Fruit fly (Drosophila melanogaster) whole organism, embryonic: ENCODE results near the gene ldbr.

Source experiments
- Atf-2 ChIP-seq: fragments of 200-800 bp; sonication (Bioruptor generic); optimal IDR thresholded peaks from 2 replicates; lab custom pipeline; 2016; ENCODE audit warnings: missing biosample characterization, missing genetic modification characterization
- CG10431 ChIP-seq: fragments of 200-800 bp; sonication (Bioruptor generic); optimal IDR thresholded peaks from 3 replicates; lab custom pipeline; 2018; ENCODE audit warnings: missing biosample characterization, mild to moderate bottlenecking, missing genetic modification characterization
- CG11560 ChIP-seq: fragments of 200-800 bp; sonication (Bioruptor generic); IDR thresholded peaks from 3 replicates; pipeline ENCODE4 v1.3.6; 2022; ENCODE audit warnings: missing biosample characterization, missing genetic modification characterization
- CG14441 ChIP-seq: fragments of 200-800 bp; sonication (Bioruptor generic); IDR thresholded peaks from 2 replicates; pipeline ENCODE4 v1.3.6; 2022; ENCODE audit warnings: missing biosample characterization, missing genetic modification characterization
- CG14965 ChIP-seq: fragments of 200-800 bp; sonication (Bioruptor generic); optimal IDR thresholded peaks from 2 replicates; lab custom pipeline; 2016; ENCODE audit warnings: missing biosample characterization, missing genetic modification characterization, borderline replicate concordance
- CG16863 ChIP-seq: fragments of 200-800 bp; sonication (Bioruptor generic); optimal IDR thresholded peaks from 3 replicates; lab custom pipeline; 2016; ENCODE audit warnings: missing biosample characterization, missing genetic modification characterization
- CG17328 ChIP-seq: fragments of 200-800 bp; sonication (Bioruptor generic); IDR thresholded peaks from 2 replicates; pipeline ENCODE4 v1.3.6; 2022; ENCODE audit warnings: missing biosample characterization, missing genetic modification characterization
- CG18619 ChIP-seq: fragments of 200-800 bp; sonication (Bioruptor generic); optimal IDR thresholded peaks from 3 replicates; lab custom pipeline; 2017; ENCODE audit warnings: missing biosample characterization, mild to moderate bottlenecking, missing genetic modification characterization
- CG31224 ChIP-seq: fragments of 200-800 bp; sonication (Bioruptor generic); IDR thresholded peaks from 2 replicates; pipeline ENCODE4 v1.3.6; 2022; ENCODE audit warnings: missing biosample characterization, missing genetic modification characterization
- CG31441 ChIP-seq: fragments of 200-800 bp; sonication (Bioruptor generic); IDR thresholded peaks from 2 replicates; pipeline ENCODE4 v1.3.6; 2022; ENCODE audit warnings: missing biosample characterization, missing genetic modification characterization
- CG32772 ChIP-seq: fragments of 200-800 bp; sonication (Bioruptor generic); IDR thresholded peaks from 2 replicates; pipeline ENCODE4 v1.3.6; 2022; ENCODE audit warnings: missing biosample characterization, missing genetic modification characterization
- CG34422 ChIP-seq: fragments of 200-800 bp; sonication (Bioruptor generic); IDR thresholded peaks from 3 replicates; pipeline ENCODE4 v1.3.6; 2022; ENCODE audit warnings: missing biosample characterization, missing genetic modification characterization
- CG3838 ChIP-seq: fragments of 200-800 bp; sonication (Bioruptor generic); optimal IDR thresholded peaks from 3 replicates; lab custom pipeline; 2016; ENCODE audit warnings: missing biosample characterization, missing genetic modification characterization
- CG3995 ChIP-seq: fragments of 200-800 bp; sonication (Bioruptor generic); optimal IDR thresholded peaks from 3 replicates; lab custom pipeline; 2016; ENCODE audit warnings: missing biosample characterization, missing genetic modification characterization
- CG4282 ChIP-seq: fragments of 200-800 bp; sonication (Bioruptor generic); optimal IDR thresholded peaks from 2 replicates; lab custom pipeline; 2016; ENCODE audit warnings: missing biosample characterization, missing genetic modification characterization
- CG4854 ChIP-seq: fragments of 200-800 bp; sonication (Bioruptor generic); optimal IDR thresholded peaks from 2 replicates; lab custom pipeline; 2016; ENCODE audit warnings: missing biosample characterization, missing genetic modification characterization, inconsistent platforms
- CG5245 ChIP-seq: fragments of 200-800 bp; sonication (Bioruptor generic); optimal IDR thresholded peaks from 3 replicates; lab custom pipeline; 2016; ENCODE audit warnings: missing biosample characterization, missing genetic modification characterization
- CG6654 ChIP-seq: fragments of 200-800 bp; sonication (Bioruptor generic); optimal IDR thresholded peaks from 2 replicates; lab custom pipeline; 2017; ENCODE audit warnings: missing biosample characterization, mild to moderate bottlenecking, missing genetic modification characterization
- CG7357 ChIP-seq: fragments of 200-800 bp; sonication (Bioruptor generic); IDR thresholded peaks from 3 replicates; pipeline ENCODE4 v1.3.6; 2022; ENCODE audit warnings: missing biosample characterization, missing genetic modification characterization
- CG7372 ChIP-seq: fragments of 200-800 bp; sonication (Bioruptor generic); IDR thresholded peaks from 2 replicates; pipeline ENCODE4 v1.3.6; 2022; ENCODE audit warnings: missing biosample characterization, missing genetic modification characterization
- CTCF ChIP-seq: fragments of 200-800 bp; sonication (Bioruptor generic); optimal IDR thresholded peaks from 2 replicates; lab custom pipeline; 2017; ENCODE audit warnings: missing biosample characterization, mild to moderate bottlenecking, missing genetic modification characterization, moderate library complexity
- Dad ChIP-seq: fragments of 200-800 bp; sonication (Bioruptor generic); optimal IDR thresholded peaks from 3 replicates; lab custom pipeline; 2016; ENCODE audit warnings: missing biosample characterization, missing genetic modification characterization
- Deaf1 ChIP-seq: fragments of 200-800 bp; optimal IDR thresholded peaks from 3 replicates; lab custom pipeline; 2019; ENCODE audit warnings: missing biosample characterization, mild to moderate bottlenecking, missing genetic modification characterization, moderate library complexity
- Dek ChIP-seq: fragments of 200-800 bp; sonication (Bioruptor generic); optimal IDR thresholded peaks from 3 replicates; lab custom pipeline; 2019; ENCODE audit warnings: missing biosample characterization, mild to moderate bottlenecking, missing genetic modification characterization, moderate library complexity
- Dip2 ChIP-seq: fragments of 200-800 bp; sonication (Bioruptor generic); IDR thresholded peaks from 2 replicates; pipeline ENCODE4 v1.3.6; 2022; ENCODE audit warnings: missing biosample characterization, missing genetic modification characterization
- E2f1 ChIP-seq: fragments of 200-800 bp; sonication (Bioruptor generic); IDR thresholded peaks from 2 replicates; pipeline ENCODE4 v1.3.6; 2022; ENCODE audit warnings: missing biosample characterization, missing genetic modification characterization
- Ets65A ChIP-seq: fragments of 200-800 bp; sonication (Bioruptor generic); peaks from one replicate; lab custom pipeline; 2016; ENCODE audit warnings: missing biosample characterization, missing genetic modification characterization
- HHEX ChIP-seq: fragments of 200-800 bp; sonication (Bioruptor generic); optimal IDR thresholded peaks from 3 replicates; lab custom pipeline; 2017; ENCODE audit warnings: missing biosample characterization, mild to moderate bottlenecking, missing genetic modification characterization, missing genetic modification reagents
- Hand ChIP-seq: fragments of 200-800 bp; sonication (Bioruptor generic); optimal IDR thresholded peaks from 2 replicates; lab custom pipeline; 2017; ENCODE audit warnings: mild to moderate bottlenecking, missing biosample characterization, missing genetic modification reagents, missing genetic modification characterization
- Hr51 ChIP-seq, 2 experiments: fragments of 200-800 bp; sonication (Bioruptor generic); optimal IDR thresholded peaks; 2 replicates in 1 of 2; 3 replicates in 1 of 2; lab custom pipeline; 2016 to 2018; ENCODE audit warnings: missing biosample characterization in 2 of 2, missing genetic modification characterization in 2 of 2, mild to moderate bottlenecking in 1 of 2, moderate library complexity in 1 of 2
- Hsf ChIP-seq: fragments of 200-800 bp; sonication (Bioruptor generic); optimal IDR thresholded peaks from 3 replicates; lab custom pipeline; 2016; ENCODE audit warnings: missing biosample characterization, missing genetic modification characterization
- Lpt ChIP-seq: fragments of >200 bp; optimal IDR thresholded peaks from 2 replicates; lab custom pipeline; 2018; ENCODE audit warnings: missing biosample characterization, missing genetic modification characterization
- Med ChIP-seq: fragments of 200-800 bp; sonication (Bioruptor generic); peaks from one replicate; lab custom pipeline; 2016; ENCODE audit warnings: missing biosample characterization, missing genetic modification characterization, mild to moderate bottlenecking, inconsistent platforms, moderate library complexity
- Meics ChIP-seq: fragments of 200-800 bp; sonication (Bioruptor generic); optimal IDR thresholded peaks from 2 replicates; lab custom pipeline; 2017; ENCODE audit warnings: missing biosample characterization, mild to moderate bottlenecking, missing genetic modification characterization
- Ravus ChIP-seq: fragments of 200-800 bp; sonication (Bioruptor generic); IDR thresholded peaks from 2 replicates; pipeline ENCODE4 v1.3.6; 2022; ENCODE audit warnings: missing biosample characterization, missing genetic modification characterization
- Rx ChIP-seq: fragments of 200-800 bp; sonication (Bioruptor generic); IDR thresholded peaks from 2 replicates; pipeline ENCODE4 v1.3.6; 2022; ENCODE audit warnings: missing biosample characterization, missing genetic modification characterization
- Spps ChIP-seq: fragments of 200-800 bp; sonication (Bioruptor generic); optimal IDR thresholded peaks from 2 replicates; lab custom pipeline; 2018; ENCODE audit warnings: missing biosample characterization, mild to moderate bottlenecking, missing genetic modification characterization
- btn ChIP-seq: fragments of 200-800 bp; sonication (Bioruptor generic); optimal IDR thresholded peaks from 2 replicates; lab custom pipeline; 2016; ENCODE audit warnings: missing biosample characterization, missing genetic modification characterization
- chn ChIP-seq: fragments of 200-800 bp; sonication (Bioruptor generic); optimal IDR thresholded peaks from 2 replicates; lab custom pipeline; 2016; ENCODE audit warnings: missing biosample characterization, missing genetic modification characterization
- crol ChIP-seq: fragments of 200-800 bp; sonication (Bioruptor generic); IDR thresholded peaks from 2 replicates; pipeline ENCODE4 v1.3.6; 2022; ENCODE audit warnings: missing biosample characterization, missing genetic modification characterization
- cwo ChIP-seq: fragments of 200-800 bp; sonication (Bioruptor generic); optimal IDR thresholded peaks from 3 replicates; lab custom pipeline; 2017; ENCODE audit warnings: missing biosample characterization, missing genetic modification characterization, mild to moderate bottlenecking, moderate library complexity, missing genetic modification reagents
- dpn ChIP-seq, 2 experiments: fragments of 200-800 bp; sonication (Bioruptor generic); optimal IDR thresholded peaks; 3 replicates each; lab custom pipeline; 2016; ENCODE audit warnings: missing biosample characterization in 2 of 2, missing genetic modification characterization in 2 of 2
- fu2 ChIP-seq: fragments of 200-800 bp; sonication (Bioruptor generic); optimal IDR thresholded peaks from 2 replicates; lab custom pipeline; 2016; ENCODE audit warnings: missing biosample characterization, missing genetic modification characterization
- hth ChIP-seq: fragments of >200 bp; optimal IDR thresholded peaks from 2 replicates; lab custom pipeline; 2017; ENCODE audit warnings: inconsistent platforms
- inv ChIP-seq: fragments of 200-800 bp; sonication (Bioruptor generic); IDR thresholded peaks from 2 replicates; pipeline ENCODE4 v1.3.6; 2022; ENCODE audit warnings: missing biosample characterization, missing genetic modification characterization; ENCODE audit not compliant: partially characterized antibody
- mld ChIP-seq: fragments of 200-800 bp; sonication (Bioruptor generic); IDR thresholded peaks from 3 replicates; pipeline ENCODE4 v1.3.6; 2022; ENCODE audit warnings: missing biosample characterization, missing genetic modification characterization; ENCODE audit not compliant: partially characterized antibody
- odd ChIP-seq: fragments of 200-800 bp; sonication (Bioruptor generic); optimal IDR thresholded peaks from 2 replicates; lab custom pipeline; 2017; ENCODE audit warnings: missing biosample characterization, mild to moderate bottlenecking, missing genetic modification characterization
- onecut ChIP-seq: fragments of 200-800 bp; sonication (Bioruptor generic); IDR thresholded peaks from 2 replicates; pipeline ENCODE4 v1.3.6; 2022; ENCODE audit warnings: missing biosample characterization, missing genetic modification characterization
- sob ChIP-seq: fragments of 200-800 bp; sonication (Bioruptor generic); IDR thresholded peaks from 2 replicates; pipeline ENCODE4 v1.3.6; 2022; ENCODE audit warnings: missing biosample characterization, missing genetic modification characterization
- sqz ChIP-seq: fragments of 200-800 bp; sonication (Bioruptor generic); optimal IDR thresholded peaks from 3 replicates; lab custom pipeline; 2018; ENCODE audit warnings: missing biosample characterization, mild to moderate bottlenecking, missing genetic modification characterization
- vfl ChIP-seq: fragments of 200-800 bp; sonication (Bioruptor generic); optimal IDR thresholded peaks from 2 replicates; lab custom pipeline; 2016; ENCODE audit warnings: missing biosample characterization, missing genetic modification characterization
- wdn ChIP-seq: fragments of 200-800 bp; sonication (Bioruptor generic); IDR thresholded peaks from 2 replicates; pipeline ENCODE4 v1.3.6; 2022; ENCODE audit warnings: missing biosample characterization, missing genetic modification characterization

The ldbr gene

DNA sequence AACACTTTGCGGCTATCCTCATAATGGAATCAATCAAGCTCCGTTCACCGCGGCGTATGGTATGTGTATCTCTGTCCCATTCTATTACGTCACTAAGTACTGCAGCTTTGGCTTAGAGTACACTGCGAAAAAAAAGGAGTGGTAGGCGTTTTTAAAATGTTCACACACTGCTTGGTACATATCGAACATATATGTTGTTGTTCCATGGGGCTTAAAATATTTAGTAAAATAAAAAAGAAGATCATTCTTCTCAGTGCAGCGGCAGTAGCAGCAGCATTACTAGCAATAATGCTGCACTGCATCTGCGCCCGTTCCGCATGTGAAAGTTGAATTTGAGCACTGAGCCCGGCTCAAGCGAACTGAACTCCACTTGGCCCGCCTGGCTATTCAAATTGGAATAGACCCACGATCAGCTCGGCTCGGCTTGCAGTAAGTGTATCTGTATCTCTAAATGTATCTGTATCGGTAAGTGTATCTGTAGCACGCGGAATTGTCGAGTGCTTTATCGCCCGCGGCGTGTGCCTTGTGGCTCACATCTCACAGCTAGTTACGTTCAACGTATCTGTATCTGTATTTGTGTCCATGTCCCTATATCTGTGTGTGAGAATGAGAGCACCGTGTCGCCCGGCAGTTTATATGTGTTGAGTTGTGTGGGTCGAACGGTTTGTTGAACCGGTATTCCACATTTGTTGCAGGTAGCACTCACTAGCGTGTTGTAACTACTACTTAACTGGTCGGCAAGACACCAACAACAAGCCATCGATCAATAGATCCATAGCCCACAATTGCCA is 31.8 kb downstream of the ldbr start (continued):
- TF ChIP-seq CG34422 (peak; percentile 70; the same call in 2 of the 3 replicates), CG3838 (GFP tag; lab: Kevin White, UChicago) (no peak), CG4282 (GFP tag; lab: Kevin White, UChicago) (no peak), Hand (no peak), CG14965 (GFP tag; lab: Kevin White, UChicago) (no peak), CG32772 (GFP tag; lab: Robert Waterston, UW) (peak; percentile 57), sob (GFP tag; lab: Robert Waterston, UW) (peak; percentile 46; the same call in 1 of the 2 replicates), hth (lab: Kevin White, UChicago) (no peak), E2f1 (GFP tag; lab: Robert Waterston, UW) (no peak), Meics (GFP tag; lab: Kevin White, UChicago) (peak; percentile 41), wdn (GFP tag; lab: Robert Waterston, UW) (no peak), CG5245 (GFP tag; lab: Kevin White, UChicago) (peak; percentile 46), Spps (tag; lab: Kevin White, UChicago) (no peak), dpn (GFP tag; optimal IDR thresholded peaks at IDR 0.05; lab: Kevin White, UChicago) (peak; percentile 36 to 51), CG3995 (GFP tag; lab: Kevin White, UChicago) (no peak), CG6654 (GFP tag; lab: Kevin White, UChicago) (peak; percentile 2), Atf-2 (GFP tag; lab: Kevin White, UChicago) (peak; percentile 37), CG7372 (GFP tag; lab: Robert Waterston, UW) (no peak), sqz (GFP tag; lab: Kevin White, UChicago) (peak; percentile 27), Dip2 (GFP tag; lab: Robert Waterston, UW) (no peak), Ets65A (GFP tag; lab: Kevin White, UChicago) (peak; percentile 46), odd (GFP tag; lab: Kevin White, UChicago) (no peak), CG14441 (GFP tag; lab: Robert Waterston, UW) (peak; percentile 66), Deaf1 (tag; lab: Kevin White, UChicago) (no peak), btn (GFP tag; lab: Kevin White, UChicago) (peak; percentile 36), Med (GFP tag; lab: Kevin White, UChicago) (peak; percentile 84), HHEX (GFP tag; lab: Kevin White, UChicago) (peak; percentile 58), CG18619 (GFP tag; lab: Kevin White, UChicago) (peak; percentile 30), Hr51 (GFP tag; optimal IDR thresholded peaks at IDR 0.05; lab: Kevin White, UChicago) (peak in 1 of 2 experiments; percentile 85), CG4854 (GFP tag; lab: Kevin White, UChicago) (peak; percentile 3), inv (GFP tag; lab: Robert Waterston, UW) (no peak), Dek (tag; lab: Kevin White, UChicago) (no peak), Dad (GFP tag; lab: Kevin White, UChicago) (peak; percentile 23), CG17328 (GFP tag; lab: Robert Waterston, UW) (peak; percentile 63), Rx (GFP tag; lab: Robert Waterston, UW) (peak; percentile 58), Hsf (GFP tag; lab: Kevin White, UChicago) (peak; percentile 44), CG7357 (GFP tag; lab: Robert Waterston, UW) (no peak), CTCF (no peak), Lpt (GFP tag; lab: Kevin White, UChicago) (no peak), onecut (GFP tag; lab: Robert Waterston, UW) (peak; percentile 44; the same call in 1 of the 2 replicates), CG10431 (no peak), CG11560 (tag; lab: Robert Waterston, UW) (no peak), fu2 (GFP tag; lab: Kevin White, UChicago) (no peak), CG16863 (peak; percentile 37), cwo (GFP tag; lab: Kevin White, UChicago) (peak; percentile 7), crol (GFP tag; lab: Robert Waterston, UW) (no peak), mld (no peak), Ravus (GFP tag; lab: Robert Waterston, UW) (no peak), chn (GFP tag; lab: Kevin White, UChicago) (no peak), vfl (no peak), CG31441 (peak; percentile 61), CG31224 (GFP tag; lab: Robert Waterston, UW) (no peak)
